Worm (Caenorhabditis elegans) whole organism, midembryonic: Measurements from ENCODE around the gene lido-4.

Source experiments
- flt-1 ChIP-seq: fragments of 200-800 bp; sonication (Bioruptor generic); IDR thresholded peaks from 2 replicates; pipeline ENCODE4 v1.3.6; 2022; ENCODE audit warnings: missing genetic modification characterization, missing compliant biosample characterization
- klf-2 ChIP-seq: fragments of 200-800 bp; sonication (Bioruptor generic); conservative IDR thresholded peaks from 2 replicates; pipeline ENCODE4 v1.3.6; 2022; ENCODE audit warnings: missing genetic modification reagents, missing genetic modification characterization, missing compliant biosample characterization

DNA sequence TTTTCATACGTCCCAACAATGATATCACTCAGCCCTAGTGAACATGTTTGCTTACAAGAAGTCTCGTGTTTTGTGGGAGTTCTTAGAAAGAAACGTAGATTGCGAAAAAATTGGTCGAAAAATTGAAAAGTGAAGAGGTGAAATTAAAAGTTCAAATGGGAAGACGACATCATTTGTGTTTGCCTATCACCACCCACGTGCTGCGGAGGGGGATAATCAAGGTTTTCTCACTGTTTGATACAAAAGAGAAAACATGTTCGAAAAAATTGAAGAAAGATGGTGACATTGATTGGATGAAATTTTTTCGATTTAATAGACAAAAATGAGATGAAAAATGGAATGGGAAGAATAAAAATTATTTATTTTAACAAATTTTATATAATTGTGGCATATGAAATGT, 37.1 kb downstream of the lido-4 start:
- TF ChIP-seq klf-2, result no peak
- no peak for TF ChIP-seq flt-1 (GFP tag; lab: Robert Waterston, UW)
